Worm (Caenorhabditis elegans) whole organism, L4/young adult: Measurements from ENCODE around the gene gar-1.

Experiments used
- W03F9.2 ChIP-seq: fragments of 150-350 bp; optimal IDR thresholded peaks from 2 replicates; lab custom pipeline; 2014; ENCODE audit warnings: missing biosample characterization, missing genetic modification characterization
- dao-5 ChIP-seq: sonication (generic microtip); optimal IDR thresholded peaks from 2 replicates; lab custom pipeline; 2016; ENCODE audit warnings: missing genotype, missing genetic modification characterization, moderate library complexity, missing compliant biosample characterization
- him-1 ChIP-seq: sonication (generic microtip); optimal IDR thresholded peaks from 2 replicates; lab custom pipeline; 2016; ENCODE audit warnings: missing genotype, missing genetic modification reagents, missing genetic modification characterization, missing compliant biosample characterization

ce11 chrX:6461729-6462128 is 23.0 kb downstream of the gar-1 start, which contains the start of gene K04E7.1:
- TF ChIP-seq W03F9.2 (tag; lab: Kevin White, UChicago), result no peak
- no peak for TF ChIP-seq him-1 (tag; lab: Kevin White, UChicago)
- TF ChIP-seq dao-5 (tag; lab: Kevin White, UChicago), result no peak
